Worm (Caenorhabditis elegans) whole organism, L1 larva: ENCODE measurements around the gene Y43F8B.10.

Source experiments
- C16A3.4 ChIP-seq: fragments of 150-350 bp; optimal IDR thresholded peaks from 2 replicates; lab custom pipeline; 2014; ENCODE audit warnings: missing biosample characterization, missing genetic modification characterization
- C34B4.2 ChIP-seq: sonication (generic microtip); optimal IDR thresholded peaks from 2 replicates; lab custom pipeline; 2017; ENCODE audit warnings: mild to moderate bottlenecking, missing genetic modification characterization, missing compliant biosample characterization
- F16B12.6 ChIP-seq: fragments of 150-350 bp; optimal IDR thresholded peaks from 2 replicates; lab custom pipeline; 2014; ENCODE audit warnings: missing biosample characterization, missing genetic modification characterization
- Y116A8C.19 ChIP-seq: sonication (generic microtip); optimal IDR thresholded peaks from 2 replicates; lab custom pipeline; 2016; ENCODE audit warnings: missing compliant biosample characterization, missing genetic modification characterization, borderline replicate concordance
- aha-1 ChIP-seq: fragments of 150-350 bp; optimal IDR thresholded peaks from 2 replicates; lab custom pipeline; 2014; ENCODE audit warnings: missing biosample characterization, missing genetic modification characterization
- alr-1 ChIP-seq: fragments of 200-800 bp; sonication (Bioruptor generic); optimal IDR thresholded peaks from 2 replicates; lab custom pipeline; 2018; ENCODE audit warnings: borderline replicate concordance, mild to moderate bottlenecking, missing genetic modification characterization, missing compliant biosample characterization
- aly-2 ChIP-seq: fragments of 150-350 bp; optimal IDR thresholded peaks from 2 replicates; lab custom pipeline; 2014; ENCODE audit warnings: missing biosample characterization, missing genetic modification characterization
- blmp-1 ChIP-seq: fragments of 150-350 bp; optimal IDR thresholded peaks from 2 replicates; lab custom pipeline; 2014; ENCODE audit warnings: missing biosample characterization, missing genetic modification characterization
- ceh-8 ChIP-seq: fragments of 200-800 bp; sonication (Bioruptor generic); optimal IDR thresholded peaks from 2 replicates; lab custom pipeline; 2018; ENCODE audit warnings: mild to moderate bottlenecking, missing genetic modification characterization, moderate library complexity, missing compliant biosample characterization
- ceh-90 ChIP-seq: sonication (generic microtip); optimal IDR thresholded peaks from 2 replicates; lab custom pipeline; 2016; ENCODE audit warnings: missing genetic modification characterization, missing compliant biosample characterization
- ces-1 ChIP-seq: fragments of 150-350 bp; optimal IDR thresholded peaks from 2 replicates; lab custom pipeline; 2014; ENCODE audit warnings: missing biosample characterization, missing genetic modification reagents, missing genetic modification characterization
- efl-1 ChIP-seq, 4 experiments: fragments of 150-350 bp; optimal IDR thresholded peaks in 3 of 4; peaks in 1 of 4; 1 replicate in 1 of 4; 2 replicates in 3 of 4; lab custom pipeline; 2014; ENCODE audit warnings: missing biosample characterization in 2 of 4, missing genetic modification characterization in 2 of 4, missing genetic modification reagents in 2 of 4
- egl-27 ChIP-seq, 2 experiments: fragments of 150-350 bp in 1 of 2; sonication (generic microtip); optimal IDR thresholded peaks; 3 replicates each; lab custom pipeline; 2017 to 2018; ENCODE audit warnings: missing biosample characterization in 2 of 2, missing genetic modification characterization in 2 of 2, missing genetic modification reagents in 2 of 2
- elt-3 ChIP-seq, 6 experiments: fragments of 150-350 bp in 1 of 6; sonication (generic microtip); optimal IDR thresholded peaks; 2 replicates each; lab custom pipeline; 2017 to 2018; ENCODE audit warnings: missing biosample characterization in 6 of 6, missing genetic modification characterization in 6 of 6, inconsistent platforms in 1 of 6
- ets-5 ChIP-seq: fragments of 200-800 bp; sonication (Bioruptor generic); IDR thresholded peaks from 2 replicates; pipeline ENCODE4 v1.3.6; 2022; ENCODE audit warnings: missing genetic modification characterization, missing compliant biosample characterization
- fos-1 ChIP-seq: fragments of 150-350 bp; optimal IDR thresholded peaks from 2 replicates; lab custom pipeline; 2014; ENCODE audit warnings: missing biosample characterization, missing genetic modification characterization
- irx-1 ChIP-seq: sonication (generic microtip); optimal IDR thresholded peaks from 2 replicates; lab custom pipeline; 2016; ENCODE audit warnings: missing genetic modification characterization, missing compliant biosample characterization
- isw-1 ChIP-seq: fragments of 200-800 bp; sonication (Bioruptor generic); IDR thresholded peaks from 2 replicates; pipeline ENCODE4 v1.3.6; 2022; ENCODE audit warnings: missing genetic modification characterization, missing compliant biosample characterization
- lin-13 ChIP-seq: fragments of 150-350 bp; optimal IDR thresholded peaks from 2 replicates; lab custom pipeline; 2014; ENCODE audit warnings: missing biosample characterization, missing genetic modification reagents, missing genetic modification characterization
- lin-14 ChIP-seq: fragments of 200-800 bp; sonication (Bioruptor generic); optimal IDR thresholded peaks from 2 replicates; lab custom pipeline; 2018; ENCODE audit warnings: mild to moderate bottlenecking, missing genetic modification characterization, moderate library complexity, missing compliant biosample characterization
- lin-35 ChIP-seq, 2 experiments: fragments of 150-350 bp; optimal IDR thresholded peaks; 2 replicates each; lab custom pipeline; 2014; ENCODE audit warnings: missing biosample characterization in 2 of 2, missing genetic modification characterization in 2 of 2, missing genetic modification reagents in 2 of 2
- lir-3 ChIP-seq: sonication (generic microtip); optimal IDR thresholded peaks from 2 replicates; lab custom pipeline; 2016; ENCODE audit warnings: mild to moderate bottlenecking, missing genetic modification characterization, moderate library complexity, missing compliant biosample characterization; ENCODE audit not compliant: poor library complexity
- mef-2 ChIP-seq: fragments of 150-350 bp; optimal IDR thresholded peaks from 2 replicates; lab custom pipeline; 2014; ENCODE audit warnings: missing biosample characterization, missing genetic modification characterization
- nhr-11 ChIP-seq: fragments of 150-350 bp; optimal IDR thresholded peaks from 2 replicates; lab custom pipeline; 2014; ENCODE audit warnings: missing biosample characterization, missing genetic modification characterization
- nhr-12 ChIP-seq: sonication (generic microtip); optimal IDR thresholded peaks from 2 replicates; lab custom pipeline; 2017; ENCODE audit warnings: missing biosample characterization, missing genetic modification characterization
- nhr-20 ChIP-seq: sonication (generic microtip); optimal IDR thresholded peaks from 2 replicates; lab custom pipeline; 2016; ENCODE audit warnings: mild to moderate bottlenecking, missing genetic modification characterization, missing compliant biosample characterization
- nhr-237 ChIP-seq: fragments of 150-350 bp; optimal IDR thresholded peaks from 2 replicates; lab custom pipeline; 2014; ENCODE audit warnings: missing biosample characterization, missing genetic modification characterization
- nhr-71 ChIP-seq: sonication (generic microtip); optimal IDR thresholded peaks from 2 replicates; lab custom pipeline; 2016; ENCODE audit warnings: mild to moderate bottlenecking, missing genetic modification characterization, moderate library complexity, missing compliant biosample characterization
- nhr-76 ChIP-seq: sonication (generic microtip); optimal IDR thresholded peaks from 2 replicates; lab custom pipeline; 2017; ENCODE audit warnings: missing biosample characterization, missing genetic modification characterization
- nhr-84 ChIP-seq: sonication (generic microtip); optimal IDR thresholded peaks from 2 replicates; lab custom pipeline; 2017; ENCODE audit warnings: missing biosample characterization, missing genetic modification characterization
- nhr-85 ChIP-seq: sonication (generic microtip); peaks from one replicate; lab custom pipeline; 2016; ENCODE audit warnings: missing genetic modification characterization, inconsistent platforms, missing compliant biosample characterization
- nhr-90 ChIP-seq: sonication (generic microtip); optimal IDR thresholded peaks from 2 replicates; lab custom pipeline; 2016; ENCODE audit warnings: mild to moderate bottlenecking, missing genetic modification characterization, missing compliant biosample characterization; ENCODE audit not compliant: poor library complexity
- pag-3 ChIP-seq: sonication (generic microtip); optimal IDR thresholded peaks from 2 replicates; lab custom pipeline; 2017; ENCODE audit warnings: missing genetic modification characterization, mild to moderate bottlenecking, missing compliant biosample characterization, antibody characterized with exemption, borderline replicate concordance; ENCODE audit not compliant: insufficient read depth
- rnt-1 ChIP-seq: sonication (generic microtip); optimal IDR thresholded peaks from 2 replicates; lab custom pipeline; 2016; ENCODE audit warnings: mild to moderate bottlenecking, missing genetic modification characterization, moderate library complexity, missing compliant biosample characterization
- skn-1 ChIP-seq: fragments of 150-350 bp; optimal IDR thresholded peaks from 2 replicates; lab custom pipeline; 2014; ENCODE audit warnings: missing biosample characterization, missing genetic modification characterization
- snu-23 ChIP-seq: sonication (generic microtip); optimal IDR thresholded peaks from 2 replicates; lab custom pipeline; 2016; ENCODE audit warnings: missing genetic modification characterization, missing compliant biosample characterization
- sox-4 ChIP-seq: sonication (generic microtip); optimal IDR thresholded peaks from 2 replicates; lab custom pipeline; 2016; ENCODE audit warnings: missing genetic modification characterization, missing compliant biosample characterization
- vab-15 ChIP-seq: sonication (generic microtip); optimal IDR thresholded peaks from 2 replicates; lab custom pipeline; 2017; ENCODE audit warnings: missing genotype, mild to moderate bottlenecking, missing genetic modification characterization, missing compliant biosample characterization
- zag-1 ChIP-seq: fragments of 150-350 bp; optimal IDR thresholded peaks from 2 replicates; lab custom pipeline; 2014; ENCODE audit warnings: missing biosample characterization, missing genetic modification characterization
- ztf-11 ChIP-seq, 2 experiments: sonication (generic microtip); optimal IDR thresholded peaks; 2 replicates each; lab custom pipeline; 2016 to 2017; ENCODE audit warnings: missing genetic modification characterization in 2 of 2, missing biosample characterization in 1 of 2, missing compliant biosample characterization in 1 of 2

Gene Y43F8B.10

DNA sequence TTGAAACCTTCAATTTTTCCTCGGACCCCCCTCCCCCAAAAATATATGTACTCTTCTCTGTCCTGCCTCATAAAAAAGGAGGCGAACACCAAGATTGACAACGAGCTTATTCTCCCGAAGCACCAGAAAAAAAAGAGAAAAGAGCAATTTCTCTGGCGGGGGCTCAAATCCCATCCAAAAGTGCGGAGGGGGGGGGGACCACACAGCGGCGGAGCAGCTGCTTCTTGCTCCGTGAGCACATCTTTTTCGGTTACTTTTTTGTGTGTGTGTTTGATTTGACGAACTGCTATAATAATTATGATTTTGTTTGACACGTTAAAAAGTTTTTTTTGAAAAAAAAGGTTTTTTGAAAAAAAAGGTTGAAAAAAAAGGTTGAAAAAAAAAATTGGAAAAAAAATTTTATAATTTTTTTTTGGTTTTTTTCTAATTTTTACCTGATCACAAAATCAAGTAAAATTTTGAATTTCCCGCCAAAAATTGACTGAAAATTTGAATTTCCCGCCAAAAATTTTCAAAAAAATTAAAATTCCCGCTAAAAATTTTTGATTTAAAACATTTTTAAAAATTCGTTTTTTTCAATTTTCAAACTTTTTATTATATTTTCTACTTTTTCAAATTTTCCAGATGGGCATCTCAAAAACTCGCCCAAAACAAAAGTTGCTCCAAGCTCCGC is at the start of gene Y43F8B.10:
Gene Y43F8B.10, plus strand, starts transcription at position 623 of the 673 bp plus-strand sequence.
- no peak for TF ChIP-seq alr-1 (tag; lab: Kevin White, UChicago)
- TF ChIP-seq efl-1 (optimal IDR thresholded peaks at IDR 0.05; lab: Kevin White, UChicago): no peak
- TF ChIP-seq efl-1 (GFP tag; optimal IDR thresholded peaks at IDR 0.05 in 1 of 2; lab: Kevin White, UChicago): peak in 1 of 2 experiments; percentile 44
- TF ChIP-seq zag-1 (tag; lab: Kevin White, UChicago): no peak
- no peak for TF ChIP-seq pag-3

DNA sequence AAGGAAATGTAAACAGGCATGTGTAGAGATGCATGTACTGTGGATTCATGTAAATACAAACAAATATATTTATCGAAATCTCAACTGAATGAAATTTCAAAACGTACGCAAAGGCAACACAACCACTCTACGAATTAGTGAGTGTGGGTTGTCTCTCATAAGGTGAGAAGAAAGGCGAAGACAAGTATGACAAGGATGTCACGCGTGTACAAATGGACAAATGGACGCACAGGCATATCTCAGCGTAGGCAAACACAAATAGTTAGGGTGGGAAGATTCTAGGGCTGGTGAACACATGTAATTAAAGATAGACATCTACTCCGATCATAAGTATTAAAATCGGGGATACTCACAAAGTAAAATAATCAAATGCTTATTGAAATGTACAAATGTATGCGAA is 46.2 kb upstream of the Y43F8B.10 start:
- TF ChIP-seq C16A3.4: no peak
- no peak for TF ChIP-seq F16B12.6 (tag; lab: Kevin White, UChicago)
- no peak for TF ChIP-seq vab-15
- TF ChIP-seq nhr-12 (tag; lab: Kevin White, UChicago): no peak
- TF ChIP-seq nhr-85 (tag; lab: Kevin White, UChicago): peak; percentile 88
- TF ChIP-seq zag-1 (tag; lab: Kevin White, UChicago): no peak
- TF ChIP-seq rnt-1: no peak
- peak; percentile 60 for TF ChIP-seq nhr-20 (tag; lab: Kevin White, UChicago)
- TF ChIP-seq lin-35 (GFP tag; optimal IDR thresholded peaks at IDR 0.05; lab: Kevin White, UChicago): no peak
- no peak for TF ChIP-seq elt-3 (tag; optimal IDR thresholded peaks at IDR 0.05; lab: Kevin White, UChicago)
- TF ChIP-seq skn-1 (tag; lab: Kevin White, UChicago): no peak
- TF ChIP-seq sox-4 (tag; lab: Kevin White, UChicago): no peak
- TF ChIP-seq nhr-71 (tag; lab: Kevin White, UChicago): peak; percentile 24
- TF ChIP-seq nhr-90: peak; percentile 12
- TF ChIP-seq ztf-11 (tag; optimal IDR thresholded peaks at IDR 0.05; lab: Kevin White, UChicago): no peak
- no peak for TF ChIP-seq aly-2 (tag; lab: Kevin White, UChicago)
- TF ChIP-seq egl-27 (tag; optimal IDR thresholded peaks at IDR 0.05; lab: Kevin White, UChicago): no peak
- no peak for TF ChIP-seq efl-1 (optimal IDR thresholded peaks at IDR 0.05; lab: Kevin White, UChicago)
- no peak for TF ChIP-seq efl-1 (GFP tag; optimal IDR thresholded peaks at IDR 0.05 in 1 of 2; lab: Kevin White, UChicago)
- no peak for TF ChIP-seq mef-2 (tag; lab: Kevin White, UChicago)
- no peak for TF ChIP-seq irx-1
- TF ChIP-seq isw-1 (GFP tag; lab: Robert Waterston, UW): no peak
- TF ChIP-seq aha-1 (tag; lab: Kevin White, UChicago): no peak
- no peak for TF ChIP-seq nhr-237 (tag; lab: Kevin White, UChicago)
- TF ChIP-seq nhr-84 (tag; lab: Kevin White, UChicago): no peak
- TF ChIP-seq snu-23 (GFP tag; lab: Kevin White, UChicago): peak; percentile 55
- no peak for TF ChIP-seq ces-1 (GFP tag; lab: Kevin White, UChicago)
- no peak for TF ChIP-seq nhr-76
- no peak for TF ChIP-seq Y116A8C.19 (tag; lab: Kevin White, UChicago)
- TF ChIP-seq C34B4.2 (tag; lab: Kevin White, UChicago): no peak
- peak; percentile 20 for TF ChIP-seq blmp-1 (tag; lab: Kevin White, UChicago)
- no peak for TF ChIP-seq pag-3
- peak; percentile 61 for TF ChIP-seq lin-14 (GFP tag; lab: Kevin White, UChicago)
- TF ChIP-seq ets-5 (GFP tag; lab: Robert Waterston, UW): no peak
- TF ChIP-seq lir-3 (tag; lab: Kevin White, UChicago): no peak
- no peak for TF ChIP-seq ceh-90
- no peak for TF ChIP-seq nhr-11 (tag; lab: Kevin White, UChicago)
- no peak for TF ChIP-seq ceh-8 (GFP tag; lab: Kevin White, UChicago)
- TF ChIP-seq fos-1 (tag; lab: Kevin White, UChicago): no peak
- no peak for TF ChIP-seq lin-13 (GFP tag; lab: Kevin White, UChicago)
- TF ChIP-seq, all 84 proteins: peak for 7
